Worm (Caenorhabditis elegans): Measurements from ENCODE around the gene irk-3.

Gene irk-3

DNA sequence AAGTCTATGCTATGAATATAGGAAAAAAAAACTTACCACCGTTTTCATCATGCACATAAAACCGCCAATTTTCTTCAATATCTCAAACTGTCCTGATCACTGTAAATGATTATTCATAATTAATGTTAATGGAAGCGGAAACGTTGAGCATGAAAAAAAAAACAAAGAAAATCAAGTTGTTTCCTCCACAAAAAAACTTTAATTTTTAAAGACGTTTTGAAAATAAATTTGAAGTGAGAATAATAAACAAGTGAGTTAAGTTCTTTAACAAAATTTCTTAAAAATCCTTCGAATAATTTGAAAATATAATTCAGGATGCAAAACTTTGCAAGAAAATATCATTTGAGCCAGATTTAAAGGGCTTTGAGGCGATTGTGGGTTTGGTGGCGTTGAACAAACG lies at the start of gene irk-3:
Gene irk-3 (minus strand): TSS at position 101 of the 400 bp plus-strand sequence.
- TF ChIP-seq flt-1 (GFP tag; IDR thresholded peaks at IDR 0.05) (no peak), klf-2 (GFP tag; conservative IDR thresholded peaks at IDR 0.05) (no peak)

DNA sequence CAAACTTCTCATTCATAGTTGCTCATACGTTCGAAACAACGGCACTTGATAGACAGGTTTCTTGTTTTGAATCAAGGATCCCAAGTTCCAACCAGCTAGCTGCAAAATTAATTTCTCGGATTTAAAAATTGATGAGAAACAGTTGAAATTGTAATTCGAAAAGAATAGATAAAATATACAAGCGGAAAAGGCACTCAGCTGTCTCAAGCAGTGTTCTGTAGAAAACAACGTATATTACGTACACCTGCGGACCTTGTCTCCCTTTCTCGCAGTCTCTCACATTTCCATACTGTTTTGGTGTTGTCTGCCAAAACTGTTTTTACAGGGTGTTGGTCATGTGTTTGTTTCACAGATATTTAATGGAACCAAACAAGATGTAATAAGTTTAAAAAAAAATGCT lies 45.4 kb upstream of the irk-3 start, which contains the start of gene F23D12.10:
Gene F23D12.10 (minus strand): TSS at position 101 of the 400 bp plus-strand sequence.
- TF ChIP-seq T22C8.4 (GFP tag; IDR thresholded peaks at IDR 0.05): no peak
- TF ChIP-seq ref-1 (GFP tag; conservative IDR thresholded peaks at IDR 0.05): no peak
- TF ChIP-seq ztf-23 (GFP tag; IDR thresholded peaks at IDR 0.05): no peak
- no peak for TF ChIP-seq klf-2 (GFP tag; conservative IDR thresholded peaks at IDR 0.05)
- no peak for TF ChIP-seq ztf-29 (GFP tag; IDR thresholded peaks at IDR 0.05)
- no peak for TF ChIP-seq cog-1 (tag; optimal IDR thresholded peaks at IDR 0.05)
- TF ChIP-seq med-1 (GFP tag; optimal IDR thresholded peaks at IDR 0.05; ENCODE audit: insufficient read depth): no peak
- TF ChIP-seq flt-1 (GFP tag; IDR thresholded peaks at IDR 0.05): no peak
- TF ChIP-seq tab-1 (GFP tag; IDR thresholded peaks at IDR 0.05): no peak

DNA sequence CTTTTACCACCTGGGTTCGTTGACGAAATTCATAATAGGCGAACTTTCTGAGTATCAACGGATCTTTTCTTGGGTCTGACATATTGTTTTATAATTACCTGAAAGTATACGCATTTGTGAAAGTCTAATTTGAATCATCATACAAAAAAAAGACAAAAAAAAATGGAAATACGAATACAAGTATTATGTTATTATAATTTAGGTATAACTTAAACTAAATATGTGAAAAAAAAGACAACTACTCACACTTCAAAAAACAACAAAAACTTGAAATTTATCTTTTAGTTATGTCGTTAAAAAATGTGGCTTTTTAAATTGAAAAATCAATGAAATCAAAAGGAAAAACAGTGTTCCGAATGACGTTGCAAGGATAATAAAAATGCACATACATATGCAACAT lies 42.6 kb upstream of the irk-3 start, which contains the start of gene fbxa-179:
Gene fbxa-179 (minus strand): TSS at position 101 of the 400 bp plus-strand sequence.
- no peak for TF ChIP-seq cog-1 (tag; optimal IDR thresholded peaks at IDR 0.05)
- TF ChIP-seq ztf-23 (GFP tag; IDR thresholded peaks at IDR 0.05): no peak
- no peak for TF ChIP-seq T22C8.4 (GFP tag; IDR thresholded peaks at IDR 0.05)
- no peak for TF ChIP-seq flt-1 (GFP tag; IDR thresholded peaks at IDR 0.05)
- no peak for TF ChIP-seq ztf-29 (GFP tag; IDR thresholded peaks at IDR 0.05)
- TF ChIP-seq ref-1 (GFP tag; conservative IDR thresholded peaks at IDR 0.05): no peak
- no peak for TF ChIP-seq med-1 (GFP tag; optimal IDR thresholded peaks at IDR 0.05; ENCODE audit: insufficient read depth)
- TF ChIP-seq klf-2 (GFP tag; conservative IDR thresholded peaks at IDR 0.05): no peak
- no peak for TF ChIP-seq tab-1 (GFP tag; IDR thresholded peaks at IDR 0.05)

DNA sequence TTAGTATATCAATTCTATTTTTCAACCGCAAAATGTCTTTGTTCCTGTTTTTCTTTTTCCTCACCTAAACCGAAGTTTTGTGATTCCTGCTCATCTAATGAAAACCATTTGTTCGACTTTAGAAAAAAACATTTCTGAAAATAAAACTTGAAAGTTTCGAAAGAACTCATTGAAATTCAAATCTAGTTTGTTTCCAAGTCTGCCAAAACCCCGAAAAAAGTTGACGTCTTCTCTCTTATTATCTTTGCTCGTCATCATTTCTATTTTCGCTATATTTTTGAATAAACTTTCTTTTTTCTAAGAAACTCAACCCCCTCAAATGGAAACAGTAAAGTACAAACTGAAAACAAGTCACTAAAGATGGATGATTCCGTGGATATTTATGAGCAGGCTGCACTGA lies 35.6 kb upstream of the irk-3 start, which contains the start of gene frpr-17:
Gene frpr-17 (plus strand): TSS at position 301 of the 400 bp plus-strand sequence.
- TF ChIP-seq ztf-29 (GFP tag; IDR thresholded peaks at IDR 0.05) (no peak), ztf-23 (GFP tag; IDR thresholded peaks at IDR 0.05) (no peak), T22C8.4 (GFP tag; IDR thresholded peaks at IDR 0.05) (no peak), flt-1 (GFP tag; IDR thresholded peaks at IDR 0.05) (no peak), ref-1 (GFP tag; conservative IDR thresholded peaks at IDR 0.05) (no peak), klf-2 (GFP tag; conservative IDR thresholded peaks at IDR 0.05) (no peak), cog-1 (tag; optimal IDR thresholded peaks at IDR 0.05) (no peak), med-1 (GFP tag; optimal IDR thresholded peaks at IDR 0.05; ENCODE audit: insufficient read depth) (no peak), tab-1 (GFP tag; IDR thresholded peaks at IDR 0.05) (no peak)

DNA sequence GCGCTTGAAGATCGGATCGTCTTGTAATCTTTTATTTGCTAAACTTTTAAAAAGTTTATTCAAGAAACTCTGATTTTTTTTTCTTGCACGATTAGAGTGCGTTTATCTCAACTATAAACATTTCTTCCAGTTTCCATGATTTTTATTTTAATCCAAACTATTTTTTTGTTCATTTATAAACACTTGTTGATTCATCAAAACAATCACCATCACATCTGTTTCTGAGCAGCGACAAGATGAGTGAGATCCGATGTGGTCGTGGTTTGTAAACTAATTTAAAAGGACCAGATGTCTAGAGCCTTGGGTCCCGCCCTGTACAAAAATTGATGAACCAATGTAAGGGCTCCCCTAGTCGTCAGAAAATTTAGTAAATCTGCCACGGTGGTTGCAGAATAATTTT lies 31.0 kb upstream of the irk-3 start:
- TF ChIP-seq flt-1 (GFP tag; IDR thresholded peaks at IDR 0.05) (no peak), cog-1 (tag; optimal IDR thresholded peaks at IDR 0.05) (no peak), ztf-29 (GFP tag; IDR thresholded peaks at IDR 0.05) (no peak), ztf-23 (GFP tag; IDR thresholded peaks at IDR 0.05) (no peak), klf-2 (GFP tag; conservative IDR thresholded peaks at IDR 0.05) (no peak)

DNA sequence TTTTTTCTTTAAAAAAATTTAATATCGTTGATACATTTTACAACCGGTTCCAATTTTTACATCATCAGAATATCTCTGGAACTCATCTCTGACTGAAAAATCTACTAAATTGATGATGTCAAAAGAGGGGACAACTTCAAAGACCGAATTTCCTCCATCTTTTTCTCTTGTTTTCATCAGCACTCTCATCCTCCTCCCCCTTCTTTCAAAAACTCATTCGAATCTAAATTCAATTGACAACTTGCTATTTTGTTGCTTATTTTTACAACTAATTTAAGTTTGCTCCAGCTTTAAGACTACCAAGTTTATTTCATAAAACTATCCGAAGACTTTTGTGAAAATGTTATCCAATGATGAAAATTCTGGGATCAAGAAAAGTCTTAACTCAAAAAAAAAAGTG lies 28.8 kb upstream of the irk-3 start:
- TF ChIP-seq tab-1 (GFP tag; IDR thresholded peaks at IDR 0.05): no peak
- TF ChIP-seq ref-1 (GFP tag; conservative IDR thresholded peaks at IDR 0.05): no peak
- no peak for TF ChIP-seq ztf-29 (GFP tag; IDR thresholded peaks at IDR 0.05)
- no peak for TF ChIP-seq ztf-23 (GFP tag; IDR thresholded peaks at IDR 0.05)
- TF ChIP-seq T22C8.4 (GFP tag; IDR thresholded peaks at IDR 0.05): no peak
- TF ChIP-seq med-1 (GFP tag; optimal IDR thresholded peaks at IDR 0.05; ENCODE audit: insufficient read depth): no peak
- no peak for TF ChIP-seq klf-2 (GFP tag; conservative IDR thresholded peaks at IDR 0.05)
- TF ChIP-seq cog-1 (tag; optimal IDR thresholded peaks at IDR 0.05): no peak
- TF ChIP-seq flt-1 (GFP tag; IDR thresholded peaks at IDR 0.05): no peak

DNA sequence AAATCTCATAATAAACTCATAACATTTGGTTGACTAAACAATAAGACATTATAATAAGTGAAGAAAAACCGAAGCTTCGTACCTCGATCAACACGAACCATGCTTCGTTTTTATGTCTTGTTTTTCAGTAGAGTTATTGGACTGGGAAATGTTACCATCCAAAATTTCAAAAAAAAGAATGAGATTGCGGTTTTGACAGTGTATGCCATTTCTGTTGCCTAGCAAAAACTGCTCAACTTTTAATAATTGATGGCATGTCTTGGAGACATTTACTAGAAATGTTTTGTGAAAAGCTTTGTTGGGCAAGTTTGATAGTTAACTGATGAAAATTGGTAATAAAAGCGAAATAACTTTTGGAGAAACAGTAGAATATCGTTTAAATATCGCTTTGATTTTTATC lies 25.1 kb upstream of the irk-3 start, which contains the start of gene Y60A9.1:
Gene Y60A9.1 (minus strand): TSS at position 101 of the 400 bp plus-strand sequence.
- no peak for TF ChIP-seq ref-1 (GFP tag; conservative IDR thresholded peaks at IDR 0.05)
- no peak for TF ChIP-seq cog-1 (tag; optimal IDR thresholded peaks at IDR 0.05)
- no peak for TF ChIP-seq tab-1 (GFP tag; IDR thresholded peaks at IDR 0.05)
- TF ChIP-seq ztf-29 (GFP tag; IDR thresholded peaks at IDR 0.05): no peak
- TF ChIP-seq med-1 (GFP tag; optimal IDR thresholded peaks at IDR 0.05; ENCODE audit: insufficient read depth): no peak
- no peak for TF ChIP-seq klf-2 (GFP tag; conservative IDR thresholded peaks at IDR 0.05)
- no peak for TF ChIP-seq flt-1 (GFP tag; IDR thresholded peaks at IDR 0.05)

DNA sequence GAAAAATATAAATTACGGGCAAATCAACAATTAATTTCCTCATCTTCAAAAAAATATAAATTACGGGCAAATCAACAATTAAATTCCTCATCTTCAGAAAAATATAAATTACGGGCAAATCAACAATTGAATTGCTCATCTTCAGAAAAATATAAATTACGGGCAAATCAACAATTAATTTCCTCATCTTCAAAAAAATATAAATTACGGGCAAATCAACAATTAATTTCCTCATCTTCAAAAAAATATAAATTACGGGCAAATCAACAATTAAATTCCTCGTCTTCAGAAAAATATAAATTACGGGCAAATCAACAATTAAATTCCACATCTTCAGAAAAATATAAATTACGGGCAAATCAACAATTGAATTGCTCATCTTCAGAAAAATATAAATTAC lies 17.5 kb upstream of the irk-3 start:
- peak; percentile 29; the same call in 1 of the 2 replicates for TF ChIP-seq flt-1 (GFP tag; IDR thresholded peaks at IDR 0.05)

DNA sequence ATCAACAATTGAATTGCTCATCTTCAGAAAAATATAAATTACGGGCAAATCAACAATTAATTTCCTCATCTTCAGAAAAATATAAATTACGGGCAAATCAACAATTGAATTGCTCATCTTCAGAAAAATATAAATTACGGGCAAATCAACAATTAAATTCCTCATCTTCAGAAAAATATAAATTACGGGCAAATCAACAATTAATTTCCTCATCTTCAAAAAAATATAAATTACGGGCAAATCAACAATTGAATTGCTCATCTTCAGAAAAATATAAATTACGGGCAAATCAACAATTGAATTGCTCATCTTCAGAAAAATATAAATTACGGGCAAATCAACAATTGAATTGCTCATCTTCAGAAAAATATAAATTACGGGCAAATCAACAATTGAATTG lies 16.5 kb upstream of the irk-3 start:
- TF ChIP-seq tab-1 (GFP tag; IDR thresholded peaks at IDR 0.05): peak; percentile 66; the same call in 1 of the 2 replicates

DNA sequence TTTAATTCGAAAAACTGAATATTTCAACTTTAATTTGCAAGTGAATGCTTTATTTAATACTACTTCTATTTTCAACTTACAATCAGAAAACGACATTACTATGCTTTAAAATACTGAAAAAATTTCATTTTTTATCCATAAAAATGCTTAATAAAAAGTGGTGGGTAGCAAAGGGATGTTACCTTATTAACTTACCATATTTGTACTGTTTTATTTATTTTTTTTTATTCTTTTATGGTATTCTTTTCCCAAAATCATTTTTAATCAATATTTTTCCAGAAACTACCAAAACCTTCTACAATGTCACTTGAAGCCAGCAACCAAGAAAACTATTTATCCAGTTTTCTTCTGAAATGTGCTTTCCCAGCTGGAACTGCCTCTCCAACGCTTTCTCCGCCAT lies 12.7 kb upstream of the irk-3 start, which contains the start of gene Y60A9.3:
Gene Y60A9.3 (plus strand): TSS at position 301 of the 400 bp plus-strand sequence.
- TF ChIP-seq ref-1 (GFP tag; conservative IDR thresholded peaks at IDR 0.05) (no peak), flt-1 (GFP tag; IDR thresholded peaks at IDR 0.05) (no peak), cog-1 (tag; optimal IDR thresholded peaks at IDR 0.05) (no peak), klf-2 (GFP tag; conservative IDR thresholded peaks at IDR 0.05) (no peak), med-1 (GFP tag; optimal IDR thresholded peaks at IDR 0.05; ENCODE audit: insufficient read depth) (no peak), ztf-23 (GFP tag; IDR thresholded peaks at IDR 0.05) (no peak), T22C8.4 (GFP tag; IDR thresholded peaks at IDR 0.05) (no peak), tab-1 (GFP tag; IDR thresholded peaks at IDR 0.05) (no peak), ztf-29 (GFP tag; IDR thresholded peaks at IDR 0.05) (no peak)

DNA sequence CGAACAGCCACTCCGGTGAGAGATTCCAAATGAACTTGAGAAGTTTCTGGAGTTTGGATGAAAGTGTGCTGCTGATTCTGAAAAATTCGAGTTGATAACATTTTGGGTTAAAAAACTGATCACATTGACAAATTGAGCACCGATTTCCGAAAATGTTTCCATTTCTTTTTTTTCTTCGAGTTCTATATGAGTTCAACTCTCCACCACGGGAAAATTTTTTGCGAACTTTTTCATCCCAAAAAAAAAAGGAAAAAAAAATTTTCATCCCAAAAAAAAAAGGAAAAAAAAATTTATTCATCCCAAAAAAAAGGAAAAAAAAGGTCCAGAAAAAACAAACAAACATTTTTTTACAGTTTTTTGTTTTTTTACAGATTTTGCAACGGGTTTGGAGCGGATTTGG lies 7.0 kb upstream of the irk-3 start, which contains the start of gene Y60A9A.1:
Gene Y60A9A.1 (minus strand): TSS at position 101 of the 400 bp plus-strand sequence.
- TF ChIP-seq med-1 (GFP tag; optimal IDR thresholded peaks at IDR 0.05; ENCODE audit: insufficient read depth) (no peak), cog-1 (tag; optimal IDR thresholded peaks at IDR 0.05) (no peak), ztf-23 (GFP tag; IDR thresholded peaks at IDR 0.05) (no peak), flt-1 (GFP tag; IDR thresholded peaks at IDR 0.05) (no peak), klf-2 (GFP tag; conservative IDR thresholded peaks at IDR 0.05) (no peak), ztf-29 (GFP tag; IDR thresholded peaks at IDR 0.05) (no peak), tab-1 (GFP tag; IDR thresholded peaks at IDR 0.05) (no peak), ref-1 (GFP tag; conservative IDR thresholded peaks at IDR 0.05) (no peak), T22C8.4 (GFP tag; IDR thresholded peaks at IDR 0.05) (no peak)

Measured in whole organism, midembryonic.